Fruit fly (Drosophila melanogaster) whole organism, embryonic: ENCODE results near the gene CG17803.

Source experiments
- CG11456 ChIP-seq: fragments of 200-800 bp; sonication (Bioruptor generic); IDR thresholded peaks from 3 replicates; pipeline ENCODE4 v1.3.6; 2022; ENCODE audit warnings: missing biosample characterization, missing genetic modification characterization
- CG11560 ChIP-seq: fragments of 200-800 bp; sonication (Bioruptor generic); IDR thresholded peaks from 3 replicates; pipeline ENCODE4 v1.3.6; 2022; ENCODE audit warnings: missing biosample characterization, missing genetic modification characterization
- CG12769 ChIP-seq: fragments of 200-800 bp; sonication (Bioruptor generic); optimal IDR thresholded peaks from 2 replicates; lab custom pipeline; 2019; ENCODE audit warnings: missing biosample characterization, mild to moderate bottlenecking, missing genetic modification characterization, moderate library complexity
- CG12942 ChIP-seq: fragments of 200-800 bp; sonication (Bioruptor generic); optimal IDR thresholded peaks from 3 replicates; lab custom pipeline; 2016; ENCODE audit warnings: missing biosample characterization, missing genetic modification characterization
- CG14860 ChIP-seq: fragments of 200-800 bp; sonication (Bioruptor generic); IDR thresholded peaks from 3 replicates; pipeline ENCODE4 v1.3.6; 2022; ENCODE audit warnings: missing biosample characterization, missing genetic modification characterization; ENCODE audit not compliant: partially characterized antibody
- CG15479 ChIP-seq: fragments of 200-800 bp; sonication (Bioruptor generic); optimal IDR thresholded peaks from 3 replicates; lab custom pipeline; 2019; ENCODE audit warnings: missing biosample characterization, mild to moderate bottlenecking, missing genetic modification characterization, moderate library complexity
- CG16779 ChIP-seq: fragments of 200-800 bp; sonication (Bioruptor generic); IDR thresholded peaks from 2 replicates; pipeline ENCODE4 v1.3.6; 2022; ENCODE audit warnings: missing biosample characterization, missing genetic modification characterization
- CG18599 ChIP-seq: fragments of 200-800 bp; sonication (Bioruptor generic); optimal IDR thresholded peaks from 3 replicates; lab custom pipeline; 2017; ENCODE audit warnings: missing biosample characterization, missing genetic modification characterization, mild to moderate bottlenecking, moderate library complexity, missing genetic modification reagents
- CG3065 ChIP-seq: fragments of 200-800 bp; sonication (Bioruptor generic); optimal IDR thresholded peaks from 2 replicates; lab custom pipeline; 2016; ENCODE audit warnings: missing biosample characterization, missing genetic modification characterization
- CG32772 ChIP-seq: fragments of 200-800 bp; sonication (Bioruptor generic); IDR thresholded peaks from 2 replicates; pipeline ENCODE4 v1.3.6; 2022; ENCODE audit warnings: missing biosample characterization, missing genetic modification characterization
- CG33213 ChIP-seq: fragments of 200-800 bp; sonication (Bioruptor generic); optimal IDR thresholded peaks from 3 replicates; lab custom pipeline; 2016; ENCODE audit warnings: missing biosample characterization, missing genetic modification characterization
- CG42726 ChIP-seq: fragments of 200-800 bp; sonication (Bioruptor generic); IDR thresholded peaks from 2 replicates; pipeline ENCODE4 v1.3.6; 2022; ENCODE audit warnings: missing biosample characterization, missing genetic modification characterization; ENCODE audit not compliant: partially characterized antibody
- CG6683 ChIP-seq: fragments of 200-800 bp; sonication (Bioruptor generic); optimal IDR thresholded peaks from 2 replicates; lab custom pipeline; 2017; ENCODE audit warnings: missing biosample characterization, mild to moderate bottlenecking, missing genetic modification characterization, missing genetic modification reagents
- CG6791 ChIP-seq: fragments of 200-800 bp; sonication (Bioruptor generic); IDR thresholded peaks from 3 replicates; pipeline ENCODE4 v1.3.6; 2022; ENCODE audit warnings: missing biosample characterization, missing genetic modification characterization; ENCODE audit not compliant: partially characterized antibody
- CG7372 ChIP-seq: fragments of 200-800 bp; sonication (Bioruptor generic); IDR thresholded peaks from 2 replicates; pipeline ENCODE4 v1.3.6; 2022; ENCODE audit warnings: missing biosample characterization, missing genetic modification characterization
- CG8089 ChIP-seq: fragments of 200-800 bp; sonication (Bioruptor generic); optimal IDR thresholded peaks from 3 replicates; lab custom pipeline; 2016; ENCODE audit warnings: missing biosample characterization, missing genetic modification characterization
- CG9437 ChIP-seq: fragments of 200-800 bp; sonication (Bioruptor generic); optimal IDR thresholded peaks from 2 replicates; lab custom pipeline; 2018; ENCODE audit warnings: missing biosample characterization, mild to moderate bottlenecking, missing genetic modification characterization
- Deaf1 ChIP-seq: fragments of 200-800 bp; optimal IDR thresholded peaks from 3 replicates; lab custom pipeline; 2019; ENCODE audit warnings: missing biosample characterization, mild to moderate bottlenecking, missing genetic modification characterization, moderate library complexity
- Dfd ChIP-seq, 2 experiments: fragments of >200 bp; optimal IDR thresholded peaks; 2 replicates each; lab custom pipeline; 2017; ENCODE audit warnings: missing biosample characterization in 2 of 2, missing genetic modification characterization in 2 of 2
- Doc3 ChIP-seq: fragments of 200-800 bp; sonication (Bioruptor generic); IDR thresholded peaks from 3 replicates; pipeline ENCODE4 v1.3.6; 2022; ENCODE audit warnings: missing biosample characterization, missing genetic modification characterization; ENCODE audit not compliant: partially characterized antibody
- Ets97D ChIP-seq: fragments of 200-800 bp; sonication (Bioruptor generic); optimal IDR thresholded peaks from 3 replicates; lab custom pipeline; 2016; ENCODE audit warnings: missing biosample characterization, missing genetic modification characterization
- GATAe ChIP-seq: fragments of 200-800 bp; sonication (Bioruptor generic); conservative IDR thresholded peaks from 2 replicates; pipeline ENCODE4 v1.3.6; 2022; ENCODE audit warnings: missing biosample characterization, missing genetic modification characterization
- Gug ChIP-seq: fragments of 200-800 bp; sonication (Bioruptor generic); IDR thresholded peaks from 4 replicates; pipeline ENCODE4 v1.3.6; 2022; ENCODE audit warnings: missing biosample characterization, missing genetic modification characterization
- Hmr ChIP-seq: fragments of 200-800 bp; sonication (Bioruptor generic); optimal IDR thresholded peaks from 3 replicates; lab custom pipeline; 2017; ENCODE audit warnings: mild to moderate bottlenecking, missing biosample characterization, missing genetic modification reagents, missing genetic modification characterization
- MBD-R2 ChIP-seq: fragments of 200-800 bp; sonication (Bioruptor generic); IDR thresholded peaks from 2 replicates; pipeline ENCODE4 v1.3.6; 2022; ENCODE audit warnings: missing biosample characterization, missing genetic modification characterization
- MTF-1 ChIP-seq: fragments of 200-800 bp; sonication (Bioruptor generic); optimal IDR thresholded peaks from 2 replicates; lab custom pipeline; 2018; ENCODE audit warnings: missing biosample characterization, mild to moderate bottlenecking, missing genetic modification characterization, borderline replicate concordance
- Med ChIP-seq: fragments of 200-800 bp; sonication (Bioruptor generic); peaks from one replicate; lab custom pipeline; 2016; ENCODE audit warnings: missing biosample characterization, missing genetic modification characterization, mild to moderate bottlenecking, inconsistent platforms, moderate library complexity
- Ptx1 ChIP-seq: fragments of 200-800 bp; sonication (Bioruptor generic); IDR thresholded peaks from 2 replicates; pipeline ENCODE4 v1.3.6; 2022; ENCODE audit warnings: missing biosample characterization, missing genetic modification characterization
- Spps ChIP-seq: fragments of 200-800 bp; sonication (Bioruptor generic); optimal IDR thresholded peaks from 2 replicates; lab custom pipeline; 2018; ENCODE audit warnings: missing biosample characterization, mild to moderate bottlenecking, missing genetic modification characterization
- Sry-β ChIP-seq: fragments of 200-800 bp; sonication (Bioruptor generic); optimal IDR thresholded peaks from 2 replicates; lab custom pipeline; 2018; ENCODE audit warnings: missing biosample characterization, mild to moderate bottlenecking, missing genetic modification characterization, moderate library complexity
- YL-1 ChIP-seq: fragments of 200-800 bp; sonication (Bioruptor generic); optimal IDR thresholded peaks from 3 replicates; lab custom pipeline; 2017; ENCODE audit warnings: missing biosample characterization, mild to moderate bottlenecking, missing genetic modification characterization
- ase ChIP-seq: fragments of 200-800 bp; sonication (Bioruptor generic); IDR thresholded peaks from 3 replicates; pipeline ENCODE4 v1.3.6; 2022; ENCODE audit warnings: missing biosample characterization, missing genetic modification characterization
- cato ChIP-seq: fragments of 200-800 bp; sonication (Bioruptor generic); optimal IDR thresholded peaks from 2 replicates; lab custom pipeline; 2016; ENCODE audit warnings: missing biosample characterization, missing genetic modification characterization, borderline replicate concordance
- ci ChIP-seq: fragments of 200-800 bp; sonication (Bioruptor generic); IDR thresholded peaks from 3 replicates; pipeline ENCODE4 v1.3.6; 2022; ENCODE audit warnings: missing biosample characterization, missing genetic modification characterization
- croc ChIP-seq: fragments of 200-800 bp; sonication (Bioruptor generic); conservative IDR thresholded peaks from 3 replicates; pipeline ENCODE4 v1.3.6; 2022; ENCODE audit warnings: missing biosample characterization, missing genetic modification characterization
- danr ChIP-seq: fragments of 200-800 bp; sonication (Bioruptor generic); IDR thresholded peaks from 2 replicates; pipeline ENCODE4 v1.3.6; 2022; ENCODE audit warnings: missing biosample characterization, missing genetic modification characterization
- dmrt11E ChIP-seq: fragments of 200-800 bp; sonication (Bioruptor generic); optimal IDR thresholded peaks from 3 replicates; lab custom pipeline; 2018; ENCODE audit warnings: missing biosample characterization, mild to moderate bottlenecking, missing genetic modification characterization, moderate library complexity
- dpn ChIP-seq, 2 experiments: fragments of 200-800 bp; sonication (Bioruptor generic); optimal IDR thresholded peaks; 3 replicates each; lab custom pipeline; 2016; ENCODE audit warnings: missing biosample characterization in 2 of 2, missing genetic modification characterization in 2 of 2
- eve ChIP-seq, 2 experiments: fragments of >200 bp; optimal IDR thresholded peaks; 2 replicates each; lab custom pipeline; 2017; ENCODE audit warnings: missing biosample characterization in 2 of 2, missing genetic modification characterization in 2 of 2
- fd102C ChIP-seq: fragments of 200-800 bp; sonication (Bioruptor generic); optimal IDR thresholded peaks from 2 replicates; lab custom pipeline; 2018; ENCODE audit warnings: missing biosample characterization, mild to moderate bottlenecking, missing genetic modification characterization, moderate library complexity
- gsb-n ChIP-seq: fragments of 200-800 bp; sonication (Bioruptor generic); optimal IDR thresholded peaks from 3 replicates; lab custom pipeline; 2018; ENCODE audit warnings: missing biosample characterization, mild to moderate bottlenecking, missing genetic modification characterization
- insv ChIP-seq, 2 experiments: fragments of 200-800 bp; sonication (Bioruptor generic); optimal IDR thresholded peaks; 3 replicates each; lab custom pipeline; 2016 to 2018; ENCODE audit warnings: missing biosample characterization in 2 of 2, missing genetic modification characterization in 2 of 2
- lmd ChIP-seq: fragments of 200-800 bp; sonication (Bioruptor generic); IDR thresholded peaks from 2 replicates; pipeline ENCODE4 v1.3.6; 2022; ENCODE audit warnings: missing biosample characterization, missing genetic modification characterization
- nom ChIP-seq: fragments of 200-800 bp; sonication (Bioruptor generic); optimal IDR thresholded peaks from 2 replicates; lab custom pipeline; 2017; ENCODE audit warnings: missing biosample characterization, missing genetic modification characterization, mild to moderate bottlenecking, moderate library complexity, missing genetic modification reagents
- prd ChIP-seq, 3 experiments: fragments of >200 bp in 2 of 3; fragments of 200-800 bp in 1 of 3; sonication (Bioruptor generic) in 1 of 3; optimal IDR thresholded peaks in 2 of 3; IDR thresholded peaks in 1 of 3; 2 replicates in 2 of 3; 3 replicates in 1 of 3; pipeline versions ENCODE4 v1.3.6 to Lab custom; 2017 to 2022; ENCODE audit warnings: missing biosample characterization in 1 of 3, missing genetic modification characterization in 1 of 3
- pzg ChIP-seq: fragments of 200-800 bp; sonication (Bioruptor generic); optimal IDR thresholded peaks from 3 replicates; lab custom pipeline; 2018; ENCODE audit warnings: missing biosample characterization, mild to moderate bottlenecking, missing genetic modification characterization, moderate library complexity
- sd ChIP-seq: fragments of 200-800 bp; sonication (Bioruptor generic); optimal IDR thresholded peaks from 3 replicates; lab custom pipeline; 2018; ENCODE audit warnings: missing biosample characterization, mild to moderate bottlenecking, missing genetic modification characterization, moderate library complexity
- slou ChIP-seq: fragments of 200-800 bp; sonication (Bioruptor generic); optimal IDR thresholded peaks from 3 replicates; lab custom pipeline; 2016; ENCODE audit warnings: missing biosample characterization, missing genetic modification characterization
- so ChIP-seq: fragments of 200-800 bp; sonication (Bioruptor generic); IDR thresholded peaks from 3 replicates; pipeline ENCODE4 v1.3.6; 2022; ENCODE audit warnings: missing biosample characterization, missing genetic modification characterization
- sug ChIP-seq: fragments of 200-800 bp; optimal IDR thresholded peaks from 2 replicates; lab custom pipeline; 2019; ENCODE audit warnings: missing biosample characterization, mild to moderate bottlenecking, missing genetic modification characterization, moderate library complexity

Gene CG17803

DNA sequence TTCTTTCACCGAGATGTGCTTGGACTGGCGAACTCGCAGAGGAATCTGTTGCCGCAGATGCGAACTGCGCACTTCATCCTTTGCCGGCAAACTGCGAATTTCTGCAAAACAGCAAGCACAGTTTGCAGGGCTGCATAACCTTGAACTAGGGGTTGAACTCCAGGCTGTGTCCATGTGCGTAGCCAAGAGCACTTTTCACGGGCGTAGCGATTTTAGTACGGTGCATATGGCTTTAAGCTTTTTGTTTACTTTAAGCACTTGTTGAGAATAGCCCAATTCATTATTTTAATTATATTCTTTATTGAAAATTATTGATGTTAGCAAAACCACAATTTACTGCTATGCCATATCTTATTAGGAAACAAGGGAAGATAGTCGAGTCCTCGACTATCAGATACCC, at the start of gene CG17803:
Gene CG17803 (minus strand): TSS at position 249 of the 400 bp plus-strand sequence.
- TF ChIP-seq YL-1 (GFP tag; lab: Kevin White, UChicago) (no peak), eve (GFP tag; optimal IDR thresholded peaks at IDR 0.05; lab: Kevin White, UChicago) (no peak), Hmr (GFP tag; lab: Kevin White, UChicago) (no peak), fd102C (GFP tag; lab: Kevin White, UChicago) (no peak), dpn (GFP tag; optimal IDR thresholded peaks at IDR 0.05; lab: Kevin White, UChicago) (no peak), Ptx1 (GFP tag; lab: Robert Waterston, UW) (no peak), CG6791 (GFP tag; lab: Robert Waterston, UW) (peak; percentile 21; the same call in 1 of the 3 replicates), prd (optimal IDR thresholded peaks at IDR 0.05; lab: Kevin White, UChicago) (no peak), prd (GFP tag; IDR thresholded peaks at IDR 0.05; lab: Robert Waterston, UW) (no peak), Sry-β (GFP tag; lab: Kevin White, UChicago) (no peak), sd (tag; lab: Kevin White, UChicago) (no peak), CG14860 (0 out of 3 replicates have a peak, but pooled peaks have one; percentile 30), ci (no peak), lmd (GFP tag; lab: Robert Waterston, UW) (no peak), CG15479 (no peak), MTF-1 (GFP tag; lab: Kevin White, UChicago) (no peak), so (GFP tag; lab: Robert Waterston, UW) (no peak), CG11456 (0 out of 3 replicates have a peak, but pooled peaks have one; percentile 28), danr (GFP tag; lab: Robert Waterston, UW) (no peak), CG3065 (no peak), Deaf1 (no peak), ase (GFP tag; lab: Robert Waterston, UW) (no peak), CG42726 (GFP tag; lab: Robert Waterston, UW) (no peak), sug (tag; lab: Kevin White, UChicago) (no peak), Dfd (GFP tag; optimal IDR thresholded peaks at IDR 0.05; lab: Kevin White, UChicago) (no peak), CG32772 (GFP tag; lab: Robert Waterston, UW) (no peak), cato (GFP tag; lab: Kevin White, UChicago) (no peak), slou (GFP tag; lab: Kevin White, UChicago) (no peak), CG33213 (GFP tag; lab: Kevin White, UChicago) (no peak), dmrt11E (tag; lab: Kevin White, UChicago) (no peak), Ets97D (GFP tag; lab: Kevin White, UChicago) (no peak), insv (GFP tag; optimal IDR thresholded peaks at IDR 0.05; lab: Kevin White, UChicago) (no peak), CG8089 (no peak), Spps (tag; lab: Kevin White, UChicago) (no peak), MBD-R2 (GFP tag; lab: Robert Waterston, UW) (0 out of 2 replicates have a peak, but pooled peaks have one; percentile 10), Med (GFP tag; lab: Kevin White, UChicago) (peak; percentile 77), pzg (GFP tag; lab: Kevin White, UChicago) (no peak), Doc3 (GFP tag; lab: Robert Waterston, UW) (no peak), CG12769 (tag; lab: Kevin White, UChicago) (no peak), GATAe (GFP tag; lab: Robert Waterston, UW) (no peak), CG7372 (GFP tag; lab: Robert Waterston, UW) (no peak), croc (no peak), nom (no peak), CG16779 (no peak), CG9437 (GFP tag; lab: Kevin White, UChicago) (no peak), gsb-n (tag; lab: Kevin White, UChicago) (no peak), CG6683 (GFP tag; lab: Kevin White, UChicago) (no peak), CG12942 (GFP tag; lab: Kevin White, UChicago) (no peak), CG18599 (GFP tag; lab: Kevin White, UChicago) (peak; percentile 57), CG11560 (tag; lab: Robert Waterston, UW) (no peak), Gug (GFP tag; lab: Robert Waterston, UW) (no peak)
